Fruit fly (Drosophila melanogaster) whole organism, pupa: ENCODE data around the gene RPA1.

Source experiments
- CG12605 ChIP-seq: fragments of 200-800 bp; sonication (Bioruptor generic); IDR thresholded peaks from 2 replicates; pipeline ENCODE4 v1.3.6; 2022; ENCODE audit warnings: missing biosample characterization, missing genetic modification characterization
- CG15710 ChIP-seq: fragments of 200-800 bp; sonication (Bioruptor generic); optimal IDR thresholded peaks from 2 replicates; lab custom pipeline; 2018; ENCODE audit warnings: missing biosample characterization, mild to moderate bottlenecking, missing genetic modification characterization, moderate library complexity
- CG32121 ChIP-seq: fragments of 200-800 bp; sonication (Bioruptor generic); IDR thresholded peaks from 2 replicates; pipeline ENCODE4 v1.3.6; 2022; ENCODE audit warnings: missing biosample characterization, missing genetic modification characterization
- EcR ChIP-seq: fragments of 200-800 bp; sonication (Bioruptor generic); optimal IDR thresholded peaks from 3 replicates; lab custom pipeline; 2019; ENCODE audit warnings: missing biosample characterization, missing genetic modification characterization, mild to moderate bottlenecking, moderate library complexity, missing genetic modification reagents
- Ets98B ChIP-seq: fragments of 200-800 bp; sonication (Bioruptor generic); IDR thresholded peaks from 2 replicates; pipeline ENCODE4 v1.3.6; 2022; ENCODE audit warnings: missing biosample characterization, missing genetic modification characterization
- Pif1B ChIP-seq: fragments of 200-800 bp; sonication (Bioruptor generic); optimal IDR thresholded peaks from 3 replicates; lab custom pipeline; 2016; ENCODE audit warnings: missing biosample characterization, missing genetic modification characterization

dm6 chr3R:8254347-8254746 is 9.9 kb downstream of the RPA1 start:
- no peak for TF ChIP-seq CG12605 (GFP tag; lab: Robert Waterston, UW)
- TF ChIP-seq CG32121 (GFP tag; lab: Robert Waterston, UW) = no peak
- no peak for TF ChIP-seq Pif1B (GFP tag; lab: Kevin White, UChicago)
- TF ChIP-seq EcR (GFP tag; lab: Kevin White, UChicago) = no peak
- no peak for TF ChIP-seq CG15710 (tag; lab: Kevin White, UChicago)
- TF ChIP-seq Ets98B = no peak
